Fruit fly (Drosophila melanogaster) whole organism, embryonic: ENCODE results near the gene Dpm2.

ENCODE experiments used
- Ada2b ChIP-seq: fragments of 200-800 bp; sonication (Bioruptor generic); IDR thresholded peaks from 2 replicates; pipeline ENCODE4 v1.3.6; 2022; ENCODE audit warnings: missing biosample characterization, missing genetic modification characterization
- CG10979 ChIP-seq: fragments of 200-800 bp; sonication (Bioruptor generic); optimal IDR thresholded peaks from 2 replicates; lab custom pipeline; 2018; ENCODE audit warnings: missing biosample characterization, mild to moderate bottlenecking, missing genetic modification characterization, moderate library complexity
- CG11093 ChIP-seq: fragments of 200-800 bp; sonication (Bioruptor generic); IDR thresholded peaks from 3 replicates; pipeline ENCODE4 v1.3.6; 2022; ENCODE audit warnings: missing biosample characterization, missing genetic modification characterization
- CG11560 ChIP-seq: fragments of 200-800 bp; sonication (Bioruptor generic); IDR thresholded peaks from 3 replicates; pipeline ENCODE4 v1.3.6; 2022; ENCODE audit warnings: missing biosample characterization, missing genetic modification characterization
- CG13894 ChIP-seq: fragments of 200-800 bp; sonication (Bioruptor generic); optimal IDR thresholded peaks from 3 replicates; lab custom pipeline; 2018; ENCODE audit warnings: missing biosample characterization, mild to moderate bottlenecking, missing genetic modification characterization, moderate library complexity
- CG14667 ChIP-seq: fragments of 200-800 bp; sonication (Bioruptor generic); IDR thresholded peaks from 2 replicates; pipeline ENCODE4 v1.3.6; 2022; ENCODE audit warnings: missing biosample characterization, missing genetic modification characterization
- CG1529 ChIP-seq: fragments of 200-800 bp; sonication (Bioruptor generic); optimal IDR thresholded peaks from 3 replicates; lab custom pipeline; 2018; ENCODE audit warnings: missing biosample characterization, missing genetic modification characterization
- CG1603 ChIP-seq: fragments of 200-800 bp; sonication (Bioruptor generic); optimal IDR thresholded peaks from 2 replicates; lab custom pipeline; 2019; ENCODE audit warnings: missing biosample characterization, mild to moderate bottlenecking, missing genetic modification characterization, moderate library complexity
- CG17829 ChIP-seq: fragments of 200-800 bp; optimal IDR thresholded peaks from 2 replicates; lab custom pipeline; 2019; ENCODE audit warnings: missing biosample characterization, mild to moderate bottlenecking, missing genetic modification characterization, moderate library complexity
- CG18764 ChIP-seq: fragments of 200-800 bp; sonication (Bioruptor generic); optimal IDR thresholded peaks from 3 replicates; lab custom pipeline; 2016; ENCODE audit warnings: missing biosample characterization, missing genetic modification characterization
- CG2678 ChIP-seq: fragments of 200-800 bp; sonication (Bioruptor generic); optimal IDR thresholded peaks from 3 replicates; lab custom pipeline; 2019; ENCODE audit warnings: missing biosample characterization, mild to moderate bottlenecking, missing genetic modification characterization, moderate library complexity
- CG2712 ChIP-seq: fragments of 200-800 bp; optimal IDR thresholded peaks from 3 replicates; lab custom pipeline; 2019; ENCODE audit warnings: missing biosample characterization, mild to moderate bottlenecking, missing genetic modification characterization, moderate library complexity
- CG32532 ChIP-seq: fragments of 200-800 bp; sonication (Bioruptor generic); IDR thresholded peaks from 2 replicates; pipeline ENCODE4 v1.3.6; 2022; ENCODE audit warnings: missing biosample characterization, missing genetic modification characterization
- CG42726 ChIP-seq: fragments of 200-800 bp; sonication (Bioruptor generic); IDR thresholded peaks from 2 replicates; pipeline ENCODE4 v1.3.6; 2022; ENCODE audit warnings: missing biosample characterization, missing genetic modification characterization; ENCODE audit not compliant: partially characterized antibody
- CG7987 ChIP-seq: fragments of 200-800 bp; sonication (Bioruptor generic); optimal IDR thresholded peaks from 2 replicates; lab custom pipeline; 2018; ENCODE audit warnings: missing biosample characterization, mild to moderate bottlenecking, missing genetic modification characterization, moderate library complexity
- CG9727 ChIP-seq: fragments of 200-800 bp; sonication (Bioruptor generic); optimal IDR thresholded peaks from 3 replicates; lab custom pipeline; 2017; ENCODE audit warnings: missing biosample characterization, mild to moderate bottlenecking, missing genetic modification characterization
- CG9797 ChIP-seq: fragments of 200-800 bp; sonication (Bioruptor generic); optimal IDR thresholded peaks from 3 replicates; lab custom pipeline; 2018; ENCODE audit warnings: missing biosample characterization, mild to moderate bottlenecking, missing genetic modification characterization
- CG9932 ChIP-seq: fragments of 200-800 bp; sonication (Bioruptor generic); IDR thresholded peaks from 2 replicates; pipeline ENCODE4 v1.3.6; 2022; ENCODE audit warnings: missing biosample characterization, missing genetic modification characterization
- CkIIα-i1 ChIP-seq: fragments of 200-800 bp; sonication (Bioruptor generic); IDR thresholded peaks from 2 replicates; pipeline ENCODE4 v1.3.6; 2022; ENCODE audit warnings: missing biosample characterization, missing genetic modification characterization
- CrebB ChIP-seq: fragments of 200-800 bp; sonication (Bioruptor generic); optimal IDR thresholded peaks from 3 replicates; lab custom pipeline; 2018; ENCODE audit warnings: missing biosample characterization, mild to moderate bottlenecking, missing genetic modification characterization
- Dek ChIP-seq: fragments of 200-800 bp; sonication (Bioruptor generic); optimal IDR thresholded peaks from 3 replicates; lab custom pipeline; 2019; ENCODE audit warnings: missing biosample characterization, mild to moderate bottlenecking, missing genetic modification characterization, moderate library complexity
- Doc2 ChIP-seq: fragments of 200-800 bp; sonication (Bioruptor generic); IDR thresholded peaks from 2 replicates; pipeline ENCODE4 v1.3.6; 2022; ENCODE audit warnings: missing biosample characterization, missing genetic modification characterization
- Ets97D ChIP-seq: fragments of 200-800 bp; sonication (Bioruptor generic); optimal IDR thresholded peaks from 3 replicates; lab custom pipeline; 2016; ENCODE audit warnings: missing biosample characterization, missing genetic modification characterization
- Gug ChIP-seq: fragments of 200-800 bp; sonication (Bioruptor generic); IDR thresholded peaks from 4 replicates; pipeline ENCODE4 v1.3.6; 2022; ENCODE audit warnings: missing biosample characterization, missing genetic modification characterization
- HHEX ChIP-seq: fragments of 200-800 bp; sonication (Bioruptor generic); optimal IDR thresholded peaks from 3 replicates; lab custom pipeline; 2017; ENCODE audit warnings: missing biosample characterization, mild to moderate bottlenecking, missing genetic modification characterization, missing genetic modification reagents
- HLHmδ ChIP-seq: fragments of 200-800 bp; sonication (Bioruptor generic); optimal IDR thresholded peaks from 2 replicates; lab custom pipeline; 2018; ENCODE audit warnings: missing biosample characterization, mild to moderate bottlenecking, missing genetic modification characterization, moderate library complexity
- Hand ChIP-seq: fragments of 200-800 bp; sonication (Bioruptor generic); optimal IDR thresholded peaks from 2 replicates; lab custom pipeline; 2017; ENCODE audit warnings: mild to moderate bottlenecking, missing biosample characterization, missing genetic modification reagents, missing genetic modification characterization
- Hey ChIP-seq: fragments of 200-800 bp; sonication (Bioruptor generic); optimal IDR thresholded peaks from 3 replicates; lab custom pipeline; 2018; ENCODE audit warnings: missing biosample characterization, mild to moderate bottlenecking, missing genetic modification characterization
- Jarid2 ChIP-seq: fragments of 200-800 bp; sonication (Bioruptor generic); optimal IDR thresholded peaks from 3 replicates; lab custom pipeline; 2017; ENCODE audit warnings: mild to moderate bottlenecking, missing biosample characterization, missing genetic modification reagents, missing genetic modification characterization
- PHDP ChIP-seq: fragments of 200-800 bp; sonication (Bioruptor generic); optimal IDR thresholded peaks from 3 replicates; lab custom pipeline; 2018; ENCODE audit warnings: missing biosample characterization, mild to moderate bottlenecking, missing genetic modification characterization, moderate library complexity
- Ptx1 ChIP-seq: fragments of 200-800 bp; sonication (Bioruptor generic); IDR thresholded peaks from 2 replicates; pipeline ENCODE4 v1.3.6; 2022; ENCODE audit warnings: missing biosample characterization, missing genetic modification characterization
- Ravus ChIP-seq: fragments of 200-800 bp; sonication (Bioruptor generic); IDR thresholded peaks from 2 replicates; pipeline ENCODE4 v1.3.6; 2022; ENCODE audit warnings: missing biosample characterization, missing genetic modification characterization
- Side ChIP-seq: fragments of 200-800 bp; sonication (Bioruptor generic); optimal IDR thresholded peaks from 2 replicates; lab custom pipeline; 2016; ENCODE audit warnings: missing biosample characterization, missing genetic modification characterization
- Tbp ChIP-seq: fragments of >200 bp; optimal IDR thresholded peaks from 2 replicates; lab custom pipeline; 2018; ENCODE audit warnings: missing biosample characterization, missing genetic modification characterization
- Usf ChIP-seq: fragments of 200-800 bp; sonication (Bioruptor generic); optimal IDR thresholded peaks from 2 replicates; lab custom pipeline; 2017; ENCODE audit warnings: missing genotype, missing biosample characterization, missing genetic modification characterization
- Xbp1 ChIP-seq: fragments of 200-800 bp; sonication (Bioruptor generic); optimal IDR thresholded peaks from 3 replicates; lab custom pipeline; 2016; ENCODE audit warnings: missing biosample characterization, mild to moderate bottlenecking, missing genetic modification characterization
- ase ChIP-seq: fragments of 200-800 bp; sonication (Bioruptor generic); IDR thresholded peaks from 3 replicates; pipeline ENCODE4 v1.3.6; 2022; ENCODE audit warnings: missing biosample characterization, missing genetic modification characterization
- caup ChIP-seq: fragments of 200-800 bp; sonication (Bioruptor generic); optimal IDR thresholded peaks from 3 replicates; lab custom pipeline; 2017; ENCODE audit warnings: missing biosample characterization, mild to moderate bottlenecking, missing genetic modification characterization, moderate library complexity; ENCODE audit not compliant: severe bottlenecking
- corto ChIP-seq: fragments of 200-800 bp; sonication (Bioruptor generic); optimal IDR thresholded peaks from 2 replicates; lab custom pipeline; 2016; ENCODE audit warnings: missing biosample characterization, mild to moderate bottlenecking, missing genetic modification characterization, moderate library complexity
- dati ChIP-seq: fragments of 200-800 bp; sonication (Bioruptor generic); IDR thresholded peaks from 2 replicates; pipeline ENCODE4 v1.3.6; 2022; ENCODE audit warnings: missing biosample characterization, missing genetic modification characterization
- dm ChIP-seq: fragments of 200-800 bp; sonication (Bioruptor generic); optimal IDR thresholded peaks from 3 replicates; lab custom pipeline; 2016; ENCODE audit warnings: missing biosample characterization, missing genetic modification characterization
- eve ChIP-seq, 2 experiments: fragments of >200 bp; optimal IDR thresholded peaks; 2 replicates each; lab custom pipeline; 2017; ENCODE audit warnings: missing biosample characterization in 2 of 2, missing genetic modification characterization in 2 of 2
- exex ChIP-seq: fragments of 200-800 bp; sonication (Bioruptor generic); optimal IDR thresholded peaks from 4 replicates; lab custom pipeline; 2018; ENCODE audit warnings: missing biosample characterization, mild to moderate bottlenecking, missing genetic modification characterization, moderate library complexity
- h ChIP-seq: fragments of >200 bp; optimal IDR thresholded peaks from 2 replicates; lab custom pipeline; 2017
- ind ChIP-seq: fragments of 200-800 bp; sonication (Bioruptor generic); optimal IDR thresholded peaks from 3 replicates; lab custom pipeline; 2016; ENCODE audit warnings: missing biosample characterization, missing genetic modification characterization
- jigr1 ChIP-seq: fragments of 200-800 bp; sonication (Bioruptor generic); IDR thresholded peaks from 3 replicates; pipeline ENCODE4 v1.3.6; 2022; ENCODE audit warnings: missing biosample characterization, missing genetic modification characterization
- kni ChIP-seq: fragments of 200-800 bp; sonication (Bioruptor generic); optimal IDR thresholded peaks from 3 replicates; lab custom pipeline; 2017; ENCODE audit warnings: mild to moderate bottlenecking, missing biosample characterization, missing genetic modification reagents, missing genetic modification characterization
- lmd ChIP-seq: fragments of 200-800 bp; sonication (Bioruptor generic); IDR thresholded peaks from 2 replicates; pipeline ENCODE4 v1.3.6; 2022; ENCODE audit warnings: missing biosample characterization, missing genetic modification characterization
- mam ChIP-seq: fragments of 200-800 bp; sonication (Bioruptor generic); optimal IDR thresholded peaks from 3 replicates; lab custom pipeline; 2016; ENCODE audit warnings: missing biosample characterization, missing genetic modification characterization
- pb ChIP-seq: fragments of 200-800 bp; sonication (Bioruptor generic); optimal IDR thresholded peaks from 3 replicates; lab custom pipeline; 2016; ENCODE audit warnings: missing biosample characterization, missing genetic modification characterization
- scrt ChIP-seq: fragments of 200-800 bp; sonication (Bioruptor generic); optimal IDR thresholded peaks from 2 replicates; lab custom pipeline; 2018; ENCODE audit warnings: missing biosample characterization, mild to moderate bottlenecking, missing genetic modification characterization, moderate library complexity
- unc-4 ChIP-seq: fragments of 200-800 bp; sonication (Bioruptor generic); IDR thresholded peaks from 2 replicates; pipeline ENCODE4 v1.3.6; 2022; ENCODE audit warnings: missing biosample characterization, missing genetic modification characterization; ENCODE audit not compliant: partially characterized antibody

Dpm2 gene

dm6 chr3L:3288414-3288813, 30.9 kb upstream of the Dpm2 start (continued):
- TF ChIP-seq eve (GFP tag; optimal IDR thresholded peaks at IDR 0.05; lab: Kevin White, UChicago) (no peak), Doc2 (GFP tag; lab: Robert Waterston, UW) (no peak), dm (no peak), CG11560 (no peak), HHEX (GFP tag; lab: Kevin White, UChicago) (peak; percentile 4), CG2712 (tag; lab: Kevin White, UChicago) (peak; percentile 49), Ada2b (GFP tag; lab: Robert Waterston, UW) (no peak; the same call in 1 of the 2 replicates), caup (GFP tag; lab: Kevin White, UChicago) (no peak), scrt (GFP tag; lab: Kevin White, UChicago) (no peak), Ets97D (GFP tag; lab: Kevin White, UChicago) (no peak), Dek (tag; lab: Kevin White, UChicago) (no peak), Xbp1 (GFP tag; lab: Kevin White, UChicago) (peak; percentile 31), pb (GFP tag; lab: Kevin White, UChicago) (no peak), corto (GFP tag; lab: Kevin White, UChicago) (no peak), CG7987 (GFP tag; lab: Kevin White, UChicago) (no peak), PHDP (tag; lab: Kevin White, UChicago) (no peak), CG13894 (no peak), Ravus (GFP tag; lab: Robert Waterston, UW) (no peak), CG42726 (GFP tag; lab: Robert Waterston, UW) (peak; percentile 33; the same call in 1 of the 2 replicates), CG2678 (tag; lab: Kevin White, UChicago) (no peak), HLHmδ (GFP tag; lab: Kevin White, UChicago) (no peak), Side (GFP tag; lab: Kevin White, UChicago) (no peak), dati (GFP tag; lab: Robert Waterston, UW) (0 out of 2 replicates have a peak, but pooled peaks have one; percentile 12), exex (no peak), CG9727 (no peak), CkIIα-i1 (GFP tag; lab: Robert Waterston, UW) (no peak), CG1603 (tag; lab: Kevin White, UChicago) (no peak), Gug (peak; percentile 29; the same call in 1 of the 4 replicates), CG32532 (peak; percentile 86), Jarid2 (GFP tag; lab: Kevin White, UChicago) (peak; percentile 4), mam (GFP tag; lab: Kevin White, UChicago) (no peak), CG9932 (peak; percentile 59), Hey (tag; lab: Kevin White, UChicago) (no peak), CG18764 (GFP tag; lab: Kevin White, UChicago) (peak; percentile 12), ind (GFP tag; lab: Kevin White, UChicago) (peak; percentile 29), CG14667 (GFP tag; lab: Robert Waterston, UW) (peak; percentile 47), CG1529 (GFP tag; lab: Kevin White, UChicago) (no peak), ase (GFP tag; lab: Robert Waterston, UW) (peak; percentile 57; the same call in 1 of the 3 replicates), h (no peak), Hand (GFP tag; lab: Kevin White, UChicago) (no peak), CrebB (tag; lab: Kevin White, UChicago) (no peak), unc-4 (GFP tag; lab: Robert Waterston, UW) (no peak), Ptx1 (peak; percentile 60), CG11093 (GFP tag; lab: Robert Waterston, UW) (no peak), kni (no peak), Usf (GFP tag; lab: Kevin White, UChicago) (no peak), lmd (GFP tag; lab: Robert Waterston, UW) (peak; percentile 58; the same call in 1 of the 2 replicates), CG17829 (tag; lab: Kevin White, UChicago) (peak; percentile 46), Tbp (GFP tag; lab: Kevin White, UChicago) (no peak), CG10979 (tag; lab: Kevin White, UChicago) (peak; percentile 36), CG9797 (GFP tag; lab: Kevin White, UChicago) (no peak), jigr1 (no peak)
